Fruit fly (Drosophila melanogaster) whole organism, embryonic: ENCODE results near the gene klar.

Experiments used
- Atf6 ChIP-seq: fragments of 200-800 bp; sonication (Bioruptor generic); IDR thresholded peaks from 2 replicates; pipeline ENCODE4 v1.3.6; 2022; ENCODE audit warnings: missing biosample characterization, missing genetic modification characterization
- Bdp1 ChIP-seq: fragments of 200-800 bp; sonication (Bioruptor generic); optimal IDR thresholded peaks from 3 replicates; lab custom pipeline; 2016; ENCODE audit warnings: missing biosample characterization, missing genetic modification characterization
- CG10462 ChIP-seq: fragments of 200-800 bp; sonication (Bioruptor generic); optimal IDR thresholded peaks from 2 replicates; lab custom pipeline; 2016; ENCODE audit warnings: missing biosample characterization, missing genetic modification characterization
- CG12942 ChIP-seq: fragments of 200-800 bp; sonication (Bioruptor generic); optimal IDR thresholded peaks from 3 replicates; lab custom pipeline; 2016; ENCODE audit warnings: missing biosample characterization, missing genetic modification characterization
- CG14710 ChIP-seq: fragments of 200-800 bp; sonication (Bioruptor generic); optimal IDR thresholded peaks from 3 replicates; lab custom pipeline; 2019; ENCODE audit warnings: missing biosample characterization, mild to moderate bottlenecking, missing genetic modification characterization, moderate library complexity
- CG18599 ChIP-seq: fragments of 200-800 bp; sonication (Bioruptor generic); optimal IDR thresholded peaks from 3 replicates; lab custom pipeline; 2017; ENCODE audit warnings: missing biosample characterization, missing genetic modification characterization, mild to moderate bottlenecking, moderate library complexity, missing genetic modification reagents
- CG18619 ChIP-seq: fragments of 200-800 bp; sonication (Bioruptor generic); optimal IDR thresholded peaks from 3 replicates; lab custom pipeline; 2017; ENCODE audit warnings: missing biosample characterization, mild to moderate bottlenecking, missing genetic modification characterization
- CG2129 ChIP-seq: fragments of 200-800 bp; sonication (Bioruptor generic); IDR thresholded peaks from 2 replicates; pipeline ENCODE4 v1.3.6; 2022; ENCODE audit warnings: missing biosample characterization, missing genetic modification characterization; ENCODE audit not compliant: partially characterized antibody
- CG2678 ChIP-seq: fragments of 200-800 bp; sonication (Bioruptor generic); optimal IDR thresholded peaks from 3 replicates; lab custom pipeline; 2019; ENCODE audit warnings: missing biosample characterization, mild to moderate bottlenecking, missing genetic modification characterization, moderate library complexity
- CG6654 ChIP-seq: fragments of 200-800 bp; sonication (Bioruptor generic); optimal IDR thresholded peaks from 2 replicates; lab custom pipeline; 2017; ENCODE audit warnings: missing biosample characterization, mild to moderate bottlenecking, missing genetic modification characterization
- CG7357 ChIP-seq: fragments of 200-800 bp; sonication (Bioruptor generic); IDR thresholded peaks from 3 replicates; pipeline ENCODE4 v1.3.6; 2022; ENCODE audit warnings: missing biosample characterization, missing genetic modification characterization
- CG8089 ChIP-seq: fragments of 200-800 bp; sonication (Bioruptor generic); optimal IDR thresholded peaks from 3 replicates; lab custom pipeline; 2016; ENCODE audit warnings: missing biosample characterization, missing genetic modification characterization
- CG8388 ChIP-seq: fragments of 200-800 bp; sonication (Bioruptor generic); optimal IDR thresholded peaks from 2 replicates; lab custom pipeline; 2019; ENCODE audit warnings: missing biosample characterization, mild to moderate bottlenecking, missing genetic modification characterization, moderate library complexity
- CG9727 ChIP-seq: fragments of 200-800 bp; sonication (Bioruptor generic); optimal IDR thresholded peaks from 3 replicates; lab custom pipeline; 2017; ENCODE audit warnings: missing biosample characterization, mild to moderate bottlenecking, missing genetic modification characterization
- CkIIα-i1 ChIP-seq: fragments of 200-800 bp; sonication (Bioruptor generic); IDR thresholded peaks from 2 replicates; pipeline ENCODE4 v1.3.6; 2022; ENCODE audit warnings: missing biosample characterization, missing genetic modification characterization
- Dad ChIP-seq: fragments of 200-800 bp; sonication (Bioruptor generic); optimal IDR thresholded peaks from 3 replicates; lab custom pipeline; 2016; ENCODE audit warnings: missing biosample characterization, missing genetic modification characterization
- Fer3 ChIP-seq: fragments of 200-800 bp; sonication (Bioruptor generic); optimal IDR thresholded peaks from 2 replicates; lab custom pipeline; 2018; ENCODE audit warnings: missing biosample characterization, mild to moderate bottlenecking, missing genetic modification characterization, moderate library complexity
- GATAe ChIP-seq: fragments of 200-800 bp; sonication (Bioruptor generic); conservative IDR thresholded peaks from 2 replicates; pipeline ENCODE4 v1.3.6; 2022; ENCODE audit warnings: missing biosample characterization, missing genetic modification characterization
- Gug ChIP-seq: fragments of 200-800 bp; sonication (Bioruptor generic); IDR thresholded peaks from 4 replicates; pipeline ENCODE4 v1.3.6; 2022; ENCODE audit warnings: missing biosample characterization, missing genetic modification characterization
- HLH4C ChIP-seq: fragments of 200-800 bp; sonication (Bioruptor generic); IDR thresholded peaks from 3 replicates; pipeline ENCODE4 v1.3.6; 2022; ENCODE audit warnings: missing biosample characterization, missing genetic modification characterization; ENCODE audit not compliant: partially characterized antibody
- Kr ChIP-seq: fragments of 200-800 bp; sonication (Bioruptor generic); optimal IDR thresholded peaks from 2 replicates; lab custom pipeline; 2017; ENCODE audit warnings: missing biosample characterization, mild to moderate bottlenecking, missing genetic modification characterization
- NK7.1 ChIP-seq: fragments of 200-800 bp; sonication (Bioruptor generic); optimal IDR thresholded peaks from 3 replicates; lab custom pipeline; 2016; ENCODE audit warnings: missing biosample characterization, missing genetic modification characterization
- Poxn ChIP-seq: fragments of 200-800 bp; sonication (Bioruptor generic); IDR thresholded peaks from 2 replicates; pipeline ENCODE4 v1.3.6; 2022; ENCODE audit warnings: missing biosample characterization, missing genetic modification characterization
- Ravus ChIP-seq: fragments of 200-800 bp; sonication (Bioruptor generic); IDR thresholded peaks from 2 replicates; pipeline ENCODE4 v1.3.6; 2022; ENCODE audit warnings: missing biosample characterization, missing genetic modification characterization
- Six4 ChIP-seq: fragments of 200-800 bp; sonication (Bioruptor generic); optimal IDR thresholded peaks from 2 replicates; lab custom pipeline; 2016; ENCODE audit warnings: missing biosample characterization, missing genetic modification characterization
- abd-A ChIP-seq: fragments of 200-800 bp; sonication (Bioruptor generic); optimal IDR thresholded peaks from 3 replicates; lab custom pipeline; 2019; ENCODE audit warnings: missing biosample characterization, mild to moderate bottlenecking, missing genetic modification characterization, moderate library complexity
- ap ChIP-seq: fragments of 200-800 bp; sonication (Bioruptor generic); IDR thresholded peaks from 2 replicates; pipeline ENCODE4 v1.3.6; 2022; ENCODE audit warnings: missing biosample characterization, missing genetic modification characterization
- bab2 ChIP-seq: fragments of 200-800 bp; sonication (Bioruptor generic); optimal IDR thresholded peaks from 2 replicates; lab custom pipeline; 2016; ENCODE audit warnings: missing biosample characterization, missing genetic modification characterization
- bcd ChIP-seq: fragments of 200-800 bp; sonication (Bioruptor generic); optimal IDR thresholded peaks from 2 replicates; lab custom pipeline; 2017; ENCODE audit warnings: missing biosample characterization, mild to moderate bottlenecking, missing genetic modification characterization
- btn ChIP-seq: fragments of 200-800 bp; sonication (Bioruptor generic); optimal IDR thresholded peaks from 2 replicates; lab custom pipeline; 2016; ENCODE audit warnings: missing biosample characterization, missing genetic modification characterization
- cg ChIP-seq: fragments of 200-800 bp; sonication (Bioruptor generic); optimal IDR thresholded peaks from 3 replicates; lab custom pipeline; 2019; ENCODE audit warnings: missing biosample characterization, mild to moderate bottlenecking, missing genetic modification characterization, moderate library complexity
- chif ChIP-seq, 2 experiments: fragments of 200-800 bp; sonication (Bioruptor generic); optimal IDR thresholded peaks; 3 replicates each; lab custom pipeline; 2016; ENCODE audit warnings: missing biosample characterization in 2 of 2, missing genetic modification characterization in 2 of 2
- croc ChIP-seq: fragments of 200-800 bp; sonication (Bioruptor generic); conservative IDR thresholded peaks from 3 replicates; pipeline ENCODE4 v1.3.6; 2022; ENCODE audit warnings: missing biosample characterization, missing genetic modification characterization
- ems ChIP-seq: fragments of 200-800 bp; sonication (Bioruptor generic); optimal IDR thresholded peaks from 3 replicates; lab custom pipeline; 2016; ENCODE audit warnings: missing biosample characterization, missing genetic modification characterization
- hbn ChIP-seq: fragments of 200-800 bp; sonication (Bioruptor generic); IDR thresholded peaks from 2 replicates; pipeline ENCODE4 v1.3.6; 2022; ENCODE audit warnings: missing biosample characterization, missing genetic modification characterization; ENCODE audit not compliant: partially characterized antibody
- insv ChIP-seq, 2 experiments: fragments of 200-800 bp; sonication (Bioruptor generic); optimal IDR thresholded peaks; 3 replicates each; lab custom pipeline; 2016 to 2018; ENCODE audit warnings: missing biosample characterization in 2 of 2, missing genetic modification characterization in 2 of 2
- inv ChIP-seq: fragments of 200-800 bp; sonication (Bioruptor generic); IDR thresholded peaks from 2 replicates; pipeline ENCODE4 v1.3.6; 2022; ENCODE audit warnings: missing biosample characterization, missing genetic modification characterization; ENCODE audit not compliant: partially characterized antibody
- kah ChIP-seq: fragments of 200-800 bp; sonication (Bioruptor generic); optimal IDR thresholded peaks from 2 replicates; lab custom pipeline; 2018; ENCODE audit warnings: missing biosample characterization, mild to moderate bottlenecking, missing genetic modification characterization
- kni ChIP-seq: fragments of 200-800 bp; sonication (Bioruptor generic); optimal IDR thresholded peaks from 3 replicates; lab custom pipeline; 2017; ENCODE audit warnings: mild to moderate bottlenecking, missing biosample characterization, missing genetic modification reagents, missing genetic modification characterization
- nerfin-2 ChIP-seq: fragments of 200-800 bp; sonication (Bioruptor generic); IDR thresholded peaks from 2 replicates; pipeline ENCODE4 v1.3.6; 2022; ENCODE audit warnings: missing biosample characterization, missing genetic modification characterization; ENCODE audit not compliant: partially characterized antibody
- oc ChIP-seq: fragments of 200-800 bp; sonication (Bioruptor generic); optimal IDR thresholded peaks from 2 replicates; lab custom pipeline; 2018; ENCODE audit warnings: missing biosample characterization, mild to moderate bottlenecking, missing genetic modification characterization, moderate library complexity
- onecut ChIP-seq: fragments of 200-800 bp; sonication (Bioruptor generic); IDR thresholded peaks from 2 replicates; pipeline ENCODE4 v1.3.6; 2022; ENCODE audit warnings: missing biosample characterization, missing genetic modification characterization
- pan ChIP-seq, 4 experiments: fragments of >200 bp in 3 of 4; fragments of 200-800 bp in 1 of 4; sonication (Bioruptor generic) in 1 of 4; optimal IDR thresholded peaks in 3 of 4; IDR thresholded peaks in 1 of 4; 2 replicates each; pipeline versions ENCODE4 v1.3.6 to Lab custom; 2017 to 2022; ENCODE audit warnings: missing biosample characterization in 2 of 4, missing genetic modification characterization in 2 of 4, mixed read lengths in 1 of 4
- pfk ChIP-seq: fragments of 200-800 bp; sonication (Bioruptor generic); optimal IDR thresholded peaks from 2 replicates; lab custom pipeline; 2018; ENCODE audit warnings: missing biosample characterization, mild to moderate bottlenecking, missing genetic modification characterization, moderate library complexity
- slp2 ChIP-seq: fragments of 200-800 bp; sonication (Bioruptor generic); optimal IDR thresholded peaks from 2 replicates; lab custom pipeline; 2016; ENCODE audit warnings: missing biosample characterization, missing genetic modification characterization
- sna ChIP-seq: fragments of 200-800 bp; sonication (Bioruptor generic); IDR thresholded peaks from 2 replicates; pipeline ENCODE4 v1.3.6; 2022; ENCODE audit warnings: missing biosample characterization, missing genetic modification characterization; ENCODE audit not compliant: partially characterized antibody
- sqz ChIP-seq: fragments of 200-800 bp; sonication (Bioruptor generic); optimal IDR thresholded peaks from 3 replicates; lab custom pipeline; 2018; ENCODE audit warnings: missing biosample characterization, mild to moderate bottlenecking, missing genetic modification characterization
- usp ChIP-seq: fragments of >200 bp; optimal IDR thresholded peaks from 2 replicates; lab custom pipeline; 2017; ENCODE audit warnings: missing biosample characterization, missing genetic modification characterization
- wdn ChIP-seq: fragments of 200-800 bp; sonication (Bioruptor generic); IDR thresholded peaks from 2 replicates; pipeline ENCODE4 v1.3.6; 2022; ENCODE audit warnings: missing biosample characterization, missing genetic modification characterization

Gene klar

dm6 chr3L:552950-553349, 12.5 kb upstream of the klar start (continued):
- TF ChIP-seq sna (GFP tag; lab: Robert Waterston, UW) = no peak
- TF ChIP-seq inv (GFP tag; lab: Robert Waterston, UW) = no peak
- no peak for TF ChIP-seq GATAe (GFP tag; lab: Robert Waterston, UW)
- peak; percentile 62 for TF ChIP-seq slp2
- no peak for TF ChIP-seq kni (GFP tag; lab: Kevin White, UChicago)
- peak; percentile 34 for TF ChIP-seq Bdp1
- TF ChIP-seq CkIIα-i1 = peak; percentile 26; the same call in 1 of the 2 replicates
- no peak for TF ChIP-seq Kr (GFP tag; lab: Kevin White, UChicago)
- TF ChIP-seq CG7357 (GFP tag; lab: Robert Waterston, UW) = peak; percentile 63; the same call in 2 of the 3 replicates
- TF ChIP-seq Ravus (GFP tag; lab: Robert Waterston, UW) = peak; percentile 7; the same call in 1 of the 2 replicates
- TF ChIP-seq kah (GFP tag; lab: Kevin White, UChicago) = peak; percentile 38
- peak; percentile 57 for TF ChIP-seq ems (GFP tag; lab: Kevin White, UChicago)
- peak; percentile 43 for TF ChIP-seq CG10462
- peak in 1 of 2 experiments; percentile 16 for TF ChIP-seq insv (GFP tag; optimal IDR thresholded peaks at IDR 0.05; lab: Kevin White, UChicago)
- no peak for TF ChIP-seq pan (optimal IDR thresholded peaks at IDR 0.05; lab: Kevin White, UChicago)
- TF ChIP-seq pan (GFP tag; optimal IDR thresholded peaks at IDR 0.05 in 1 of 2, IDR thresholded peaks at IDR 0.05 in 1 of 2) = peak in 1 of 2 experiments; percentile 77
- TF ChIP-seq CG18619 (GFP tag; lab: Kevin White, UChicago) = peak; percentile 53
- no peak for TF ChIP-seq sqz
- peak; percentile 54 to 70 for TF ChIP-seq chif (GFP tag; optimal IDR thresholded peaks at IDR 0.05; lab: Kevin White, UChicago)
- TF ChIP-seq CG2129 (GFP tag; lab: Robert Waterston, UW) = no peak
- TF ChIP-seq usp = no peak
- peak; percentile 80 for TF ChIP-seq CG18599 (GFP tag; lab: Kevin White, UChicago)
- TF ChIP-seq croc (GFP tag; lab: Robert Waterston, UW) = no peak; the same call in 2 of the 3 replicates
- peak; percentile 71 for TF ChIP-seq Fer3 (tag; lab: Kevin White, UChicago)
- TF ChIP-seq bcd (GFP tag; lab: Kevin White, UChicago) = peak; percentile 72
- peak; percentile 64; the same call in 1 of the 2 replicates for TF ChIP-seq wdn (GFP tag; lab: Robert Waterston, UW)
- TF ChIP-seq btn = peak; percentile 39
- TF ChIP-seq Dad = peak; percentile 55
- peak; percentile 53 for TF ChIP-seq CG8388 (GFP tag; lab: Kevin White, UChicago)
- peak; percentile 63 for TF ChIP-seq bab2 (GFP tag; lab: Kevin White, UChicago)
- TF ChIP-seq Poxn (GFP tag; lab: Robert Waterston, UW) = no peak
- peak; percentile 52 for TF ChIP-seq CG8089
- TF ChIP-seq hbn (GFP tag; lab: Robert Waterston, UW) = no peak
- peak; percentile 41 for TF ChIP-seq NK7.1 (GFP tag; lab: Kevin White, UChicago)
- peak; percentile 27 for TF ChIP-seq CG14710 (tag; lab: Kevin White, UChicago)
- TF ChIP-seq pfk = no peak
- peak; percentile 58 for TF ChIP-seq CG9727 (GFP tag; lab: Kevin White, UChicago)
- peak; percentile 73 for TF ChIP-seq oc
- TF ChIP-seq cg = peak; percentile 31
- peak; percentile 72 for TF ChIP-seq Atf6 (GFP tag; lab: Robert Waterston, UW)
- TF ChIP-seq CG6654 (GFP tag; lab: Kevin White, UChicago) = peak; percentile 28
- peak; percentile 2 for TF ChIP-seq abd-A (tag; lab: Kevin White, UChicago)
- peak; percentile 41 for TF ChIP-seq Six4 (GFP tag; lab: Kevin White, UChicago)
- TF ChIP-seq ap (GFP tag; lab: Robert Waterston, UW) = peak; percentile 68
- TF ChIP-seq onecut (GFP tag; lab: Robert Waterston, UW) = peak; percentile 69
- peak; percentile 81 for TF ChIP-seq CG2678 (tag; lab: Kevin White, UChicago)
- no peak for TF ChIP-seq nerfin-2 (GFP tag; lab: Robert Waterston, UW)
- peak; percentile 37 for TF ChIP-seq CG12942 (GFP tag; lab: Kevin White, UChicago)
- TF ChIP-seq HLH4C (GFP tag; lab: Robert Waterston, UW) = no peak
- peak; percentile 66; the same call in 3 of the 4 replicates for TF ChIP-seq Gug (GFP tag; lab: Robert Waterston, UW)
